Worm (Caenorhabditis elegans): ENCODE results near the gene gst-16.
A peak's percentile ranks its signal among the peaks of the same experiment; 100 is the strongest.

ce11 chrII:13632238-13632637 lies 8.0 kb upstream of the gst-16 start, which contains the start of gene tag-10:
- TF ChIP-seq ama-1 (optimal IDR thresholded peaks at IDR 0.05) (no peak), rnt-1 (tag; optimal IDR thresholded peaks at IDR 0.05) (peak; percentile 4), lir-3 (tag; optimal IDR thresholded peaks at IDR 0.05; ENCODE audit: poor library complexity) (no peak), egl-13 (tag; optimal IDR thresholded peaks at IDR 0.05) (no peak), lin-39 (tag; optimal IDR thresholded peaks at IDR 0.05) (no peak), snpc-4 (tag; optimal IDR thresholded peaks at IDR 0.05) (no peak), tlp-1 (tag; optimal IDR thresholded peaks at IDR 0.05) (no peak), zag-1 (tag; optimal IDR thresholded peaks at IDR 0.05) (no peak)

All from whole organism, L1 larva.